Fruit fly (Drosophila melanogaster) S2 (cell line): Measurements from ENCODE around the gene att-ORFB.

Experiments
- CG8478 ChIP-seq: fragments of >200 bp; optimal IDR thresholded peaks from 2 replicates; lab custom pipeline; 2018
- CTCF ChIP-seq, 2 experiments: fragments of >200 bp; optimal IDR thresholded peaks; 2 replicates each; lab custom pipeline; 2018

dm6 chr3R:20512368-20512767 lies 41.8 kb downstream of the att-ORFB start, which contains the start of gene MFS9:
- no peak for TF ChIP-seq CG8478 (lab: Kevin White, UChicago)
- no peak for TF ChIP-seq CTCF (optimal IDR thresholded peaks at IDR 0.05; lab: Kevin White, UChicago)
